Worm (Caenorhabditis elegans) whole organism, mixed stage, embryonic: ENCODE data around the gene W03G11.3.

Experiments used
- blmp-1 ChIP-seq: fragments of 150-350 bp; optimal IDR thresholded peaks from 2 replicates; lab custom pipeline; 2014; ENCODE audit warnings: missing biosample characterization, missing genetic modification characterization
- cnd-1 ChIP-seq: fragments of 200-800 bp; sonication (Bioruptor generic); optimal IDR thresholded peaks from 2 replicates; lab custom pipeline; 2018; ENCODE audit warnings: mild to moderate bottlenecking, missing genetic modification characterization, missing compliant biosample characterization
- elt-3 ChIP-seq: fragments of 150-350 bp; optimal IDR thresholded peaks from 2 replicates; lab custom pipeline; 2014; ENCODE audit warnings: missing biosample characterization, missing genetic modification characterization
- nhr-12 ChIP-seq: fragments of 150-350 bp; optimal IDR thresholded peaks from 2 replicates; lab custom pipeline; 2014; ENCODE audit warnings: missing biosample characterization, missing genetic modification characterization
- nhr-237 ChIP-seq: fragments of 150-350 bp; optimal IDR thresholded peaks from 2 replicates; lab custom pipeline; 2014; ENCODE audit warnings: missing biosample characterization, missing genetic modification characterization
- nhr-28 ChIP-seq: fragments of 150-350 bp; optimal IDR thresholded peaks from 2 replicates; lab custom pipeline; 2014; ENCODE audit warnings: missing biosample characterization, missing genetic modification characterization
- pha-4 ChIP-seq: fragments of 150-350 bp; optimal IDR thresholded peaks from 2 replicates; lab custom pipeline; 2018; ENCODE audit warnings: missing biosample characterization, missing genetic modification reagents, missing genetic modification characterization
- snpc-4 ChIP-seq: fragments of 150-350 bp; optimal IDR thresholded peaks from 2 replicates; lab custom pipeline; 2014; ENCODE audit warnings: missing biosample characterization, missing genetic modification characterization
- unc-39 ChIP-seq: fragments of 150-350 bp; optimal IDR thresholded peaks from 2 replicates; lab custom pipeline; 2014; ENCODE audit warnings: missing biosample characterization, missing genetic modification characterization
- unc-62 ChIP-seq: fragments of 150-350 bp; optimal IDR thresholded peaks from 2 replicates; lab custom pipeline; 2014; ENCODE audit warnings: missing biosample characterization, missing genetic modification reagents, missing genetic modification characterization
- ztf-11 ChIP-seq: fragments of 150-350 bp; optimal IDR thresholded peaks from 2 replicates; lab custom pipeline; 2014; ENCODE audit warnings: missing biosample characterization, missing genetic modification characterization

DNA sequence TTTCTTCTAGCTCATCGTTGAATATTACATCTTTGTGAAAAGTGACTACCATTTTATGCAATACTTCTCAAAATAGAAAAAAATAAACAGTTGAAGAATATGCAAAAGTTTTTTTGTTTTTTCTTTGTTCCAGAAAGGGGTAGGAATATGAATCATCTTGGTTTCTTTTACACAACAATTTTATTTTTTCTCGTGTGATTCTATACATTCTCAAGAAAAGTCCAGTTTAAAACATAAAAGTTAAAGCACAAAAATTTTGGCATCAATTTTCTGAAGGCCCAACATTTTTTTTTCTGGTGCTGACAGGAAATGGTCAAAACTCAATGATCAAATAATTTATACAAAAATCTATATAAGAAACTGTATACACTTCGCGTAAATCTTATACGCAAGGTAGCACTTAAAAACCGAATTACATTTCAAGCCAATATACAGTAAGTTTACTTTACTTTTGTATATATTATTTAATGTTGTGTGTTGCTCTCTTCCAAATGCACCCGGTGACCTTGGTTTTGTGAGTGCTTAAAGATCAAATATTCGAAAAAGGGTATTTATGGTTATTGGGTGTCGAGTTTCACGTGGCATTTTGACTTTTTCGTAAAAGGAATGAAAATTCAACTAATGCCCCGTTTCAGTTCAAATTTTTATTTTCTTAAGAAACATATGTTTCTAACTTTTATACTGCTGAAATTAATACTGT, 5.1 kb upstream of the W03G11.3 start, which contains the start of the genes W03G11.2 and lgc-13:
- no peak for TF ChIP-seq nhr-28
- no peak for TF ChIP-seq blmp-1 (tag; lab: Kevin White, UChicago)
- TF ChIP-seq cnd-1 (tag; lab: Kevin White, UChicago) = no peak
- TF ChIP-seq nhr-237 (tag; lab: Kevin White, UChicago) = no peak
- TF ChIP-seq snpc-4 (tag; lab: Kevin White, UChicago) = no peak
- no peak for TF ChIP-seq elt-3
- TF ChIP-seq ztf-11 (tag; lab: Kevin White, UChicago) = no peak
- no peak for TF ChIP-seq unc-62 (GFP tag; lab: Kevin White, UChicago)
- no peak for TF ChIP-seq unc-39 (tag; lab: Kevin White, UChicago)
- TF ChIP-seq nhr-12 = no peak
- TF ChIP-seq pha-4 (tag; lab: Kevin White, UChicago) = no peak
